Worm (Caenorhabditis elegans) whole organism, L1 larva: ENCODE results near the gene cyp-13B1.

Experiments
- C34B4.2 ChIP-seq: sonication (generic microtip); optimal IDR thresholded peaks from 2 replicates; lab custom pipeline; 2017; ENCODE audit warnings: mild to moderate bottlenecking, missing genetic modification characterization, missing compliant biosample characterization
- Y116A8C.19 ChIP-seq: sonication (generic microtip); optimal IDR thresholded peaks from 2 replicates; lab custom pipeline; 2016; ENCODE audit warnings: missing compliant biosample characterization, missing genetic modification characterization, borderline replicate concordance
- alr-1 ChIP-seq: fragments of 200-800 bp; sonication (Bioruptor generic); optimal IDR thresholded peaks from 2 replicates; lab custom pipeline; 2018; ENCODE audit warnings: borderline replicate concordance, mild to moderate bottlenecking, missing genetic modification characterization, missing compliant biosample characterization
- aly-2 ChIP-seq: fragments of 150-350 bp; optimal IDR thresholded peaks from 2 replicates; lab custom pipeline; 2014; ENCODE audit warnings: missing biosample characterization, missing genetic modification characterization
- ceh-63 ChIP-seq: fragments of 200-800 bp; sonication (Bioruptor generic); optimal IDR thresholded peaks from 2 replicates; lab custom pipeline; 2018; ENCODE audit warnings: mild to moderate bottlenecking, missing genetic modification characterization, missing compliant biosample characterization
- ceh-8 ChIP-seq: fragments of 200-800 bp; sonication (Bioruptor generic); optimal IDR thresholded peaks from 2 replicates; lab custom pipeline; 2018; ENCODE audit warnings: mild to moderate bottlenecking, missing genetic modification characterization, moderate library complexity, missing compliant biosample characterization
- ceh-82 ChIP-seq, 3 experiments: fragments of 150-350 bp in 1 of 3; sonication (generic microtip) in 2 of 3; optimal IDR thresholded peaks; 2 replicates each; lab custom pipeline; 2014 to 2017; ENCODE audit warnings: missing biosample characterization in 3 of 3, missing genetic modification characterization in 3 of 3
- ceh-90 ChIP-seq: sonication (generic microtip); optimal IDR thresholded peaks from 2 replicates; lab custom pipeline; 2016; ENCODE audit warnings: missing genetic modification characterization, missing compliant biosample characterization
- dpl-1 ChIP-seq, 3 experiments: fragments of 150-350 bp in 2 of 3; sonication (generic microtip) in 1 of 3; optimal IDR thresholded peaks; 2 replicates each; lab custom pipeline; 2014 to 2017; ENCODE audit warnings: missing biosample characterization in 3 of 3, missing genetic modification characterization in 3 of 3, missing genetic modification reagents in 3 of 3
- dsc-1 ChIP-seq: sonication (generic microtip); optimal IDR thresholded peaks from 2 replicates; lab custom pipeline; 2016; ENCODE audit warnings: mild to moderate bottlenecking, missing genetic modification characterization, missing compliant biosample characterization
- efl-3 ChIP-seq: fragments of 200-800 bp; sonication (Bioruptor generic); optimal IDR thresholded peaks from 2 replicates; lab custom pipeline; 2018; ENCODE audit warnings: mild to moderate bottlenecking, missing genetic modification characterization, missing compliant biosample characterization
- egl-13 ChIP-seq: sonication (generic microtip); optimal IDR thresholded peaks from 2 replicates; lab custom pipeline; 2016; ENCODE audit warnings: missing genotype, missing genetic modification reagents, missing genetic modification characterization, missing compliant biosample characterization
- egl-27 ChIP-seq, 2 experiments: fragments of 150-350 bp in 1 of 2; sonication (generic microtip); optimal IDR thresholded peaks; 3 replicates each; lab custom pipeline; 2017 to 2018; ENCODE audit warnings: missing biosample characterization in 2 of 2, missing genetic modification characterization in 2 of 2, missing genetic modification reagents in 2 of 2
- elt-2 ChIP-seq: sonication (generic microtip); optimal IDR thresholded peaks from 2 replicates; lab custom pipeline; 2016; ENCODE audit warnings: missing genetic modification characterization, mild to moderate bottlenecking, inconsistent platforms, missing compliant biosample characterization, missing genetic modification reagents
- ets-5 ChIP-seq: fragments of 200-800 bp; sonication (Bioruptor generic); IDR thresholded peaks from 2 replicates; pipeline ENCODE4 v1.3.6; 2022; ENCODE audit warnings: missing genetic modification characterization, missing compliant biosample characterization
- fkh-10 ChIP-seq: sonication (generic microtip); optimal IDR thresholded peaks from 2 replicates; lab custom pipeline; 2017; ENCODE audit warnings: missing biosample characterization, missing genetic modification reagents, missing genetic modification characterization
- hlh-4 ChIP-seq: sonication (generic microtip); optimal IDR thresholded peaks from 2 replicates; lab custom pipeline; 2016; ENCODE audit warnings: mild to moderate bottlenecking, missing genetic modification characterization, missing compliant biosample characterization
- hpl-2 ChIP-seq: fragments of 150-350 bp; optimal IDR thresholded peaks from 2 replicates; lab custom pipeline; 2014; ENCODE audit warnings: missing biosample characterization, missing genetic modification reagents, missing genetic modification characterization
- isw-1 ChIP-seq: fragments of 200-800 bp; sonication (Bioruptor generic); IDR thresholded peaks from 2 replicates; pipeline ENCODE4 v1.3.6; 2022; ENCODE audit warnings: missing genetic modification characterization, missing compliant biosample characterization
- jun-1 ChIP-seq: fragments of 150-350 bp; optimal IDR thresholded peaks from 2 replicates; lab custom pipeline; 2014; ENCODE audit warnings: missing biosample characterization, missing genetic modification reagents, missing genetic modification characterization
- lin-14 ChIP-seq: fragments of 200-800 bp; sonication (Bioruptor generic); optimal IDR thresholded peaks from 2 replicates; lab custom pipeline; 2018; ENCODE audit warnings: mild to moderate bottlenecking, missing genetic modification characterization, moderate library complexity, missing compliant biosample characterization
- lin-35 ChIP-seq, 2 experiments: fragments of 150-350 bp; optimal IDR thresholded peaks; 2 replicates each; lab custom pipeline; 2014; ENCODE audit warnings: missing biosample characterization in 2 of 2, missing genetic modification characterization in 2 of 2, missing genetic modification reagents in 2 of 2
- lsy-2 ChIP-seq, 2 experiments: fragments of 150-350 bp; optimal IDR thresholded peaks; 2 replicates each; lab custom pipeline; 2014; ENCODE audit warnings: missing biosample characterization in 2 of 2, missing genetic modification characterization in 2 of 2
- mef-2 ChIP-seq: fragments of 150-350 bp; optimal IDR thresholded peaks from 2 replicates; lab custom pipeline; 2014; ENCODE audit warnings: missing biosample characterization, missing genetic modification characterization
- mep-1 ChIP-seq: fragments of 150-350 bp; optimal IDR thresholded peaks from 2 replicates; lab custom pipeline; 2014; ENCODE audit warnings: missing biosample characterization, missing genetic modification characterization
- nhr-11 ChIP-seq: fragments of 150-350 bp; optimal IDR thresholded peaks from 2 replicates; lab custom pipeline; 2014; ENCODE audit warnings: missing biosample characterization, missing genetic modification characterization
- nhr-19 ChIP-seq: fragments of 200-800 bp; sonication (Bioruptor generic); conservative IDR thresholded peaks from 2 replicates; pipeline ENCODE4 v1.3.6; 2022; ENCODE audit warnings: missing genetic modification characterization, missing compliant biosample characterization
- nhr-20 ChIP-seq: sonication (generic microtip); optimal IDR thresholded peaks from 2 replicates; lab custom pipeline; 2016; ENCODE audit warnings: mild to moderate bottlenecking, missing genetic modification characterization, missing compliant biosample characterization
- nhr-28 ChIP-seq: fragments of 150-350 bp; optimal IDR thresholded peaks from 2 replicates; lab custom pipeline; 2014; ENCODE audit warnings: missing biosample characterization, missing genetic modification characterization
- nhr-47 ChIP-seq: sonication (generic microtip); optimal IDR thresholded peaks from 2 replicates; lab custom pipeline; 2016; ENCODE audit warnings: mild to moderate bottlenecking, missing genetic modification characterization, moderate library complexity, missing compliant biosample characterization
- nhr-71 ChIP-seq: sonication (generic microtip); optimal IDR thresholded peaks from 2 replicates; lab custom pipeline; 2016; ENCODE audit warnings: mild to moderate bottlenecking, missing genetic modification characterization, moderate library complexity, missing compliant biosample characterization
- nhr-84 ChIP-seq: sonication (generic microtip); optimal IDR thresholded peaks from 2 replicates; lab custom pipeline; 2017; ENCODE audit warnings: missing biosample characterization, missing genetic modification characterization
- nhr-85 ChIP-seq: sonication (generic microtip); peaks from one replicate; lab custom pipeline; 2016; ENCODE audit warnings: missing genetic modification characterization, inconsistent platforms, missing compliant biosample characterization
- nhr-90 ChIP-seq: sonication (generic microtip); optimal IDR thresholded peaks from 2 replicates; lab custom pipeline; 2016; ENCODE audit warnings: mild to moderate bottlenecking, missing genetic modification characterization, missing compliant biosample characterization; ENCODE audit not compliant: poor library complexity
- pag-3 ChIP-seq: sonication (generic microtip); optimal IDR thresholded peaks from 2 replicates; lab custom pipeline; 2017; ENCODE audit warnings: missing genetic modification characterization, mild to moderate bottlenecking, missing compliant biosample characterization, antibody characterized with exemption, borderline replicate concordance; ENCODE audit not compliant: insufficient read depth
- pax-3 ChIP-seq: fragments of 200-800 bp; sonication (Bioruptor generic); optimal IDR thresholded peaks from 2 replicates; lab custom pipeline; 2018; ENCODE audit warnings: mild to moderate bottlenecking, missing genetic modification characterization, moderate library complexity, missing compliant biosample characterization
- rnt-1 ChIP-seq: sonication (generic microtip); optimal IDR thresholded peaks from 2 replicates; lab custom pipeline; 2016; ENCODE audit warnings: mild to moderate bottlenecking, missing genetic modification characterization, moderate library complexity, missing compliant biosample characterization
- snpc-4 ChIP-seq: fragments of 150-350 bp; optimal IDR thresholded peaks from 2 replicates; lab custom pipeline; 2014; ENCODE audit warnings: missing biosample characterization, missing genetic modification characterization
- swsn-7 ChIP-seq: sonication (generic microtip); optimal IDR thresholded peaks from 2 replicates; lab custom pipeline; 2016; ENCODE audit warnings: missing genetic modification characterization, missing compliant biosample characterization
- tbx-2 ChIP-seq: sonication (generic microtip); optimal IDR thresholded peaks from 2 replicates; lab custom pipeline; 2016; ENCODE audit warnings: missing genetic modification characterization, missing compliant biosample characterization
- tlp-1 ChIP-seq: fragments of 150-350 bp; optimal IDR thresholded peaks from 2 replicates; lab custom pipeline; 2014; ENCODE audit warnings: missing biosample characterization, missing genetic modification characterization
- unc-30 ChIP-seq: sonication (generic microtip); optimal IDR thresholded peaks from 2 replicates; lab custom pipeline; 2017; ENCODE audit warnings: missing biosample characterization, missing genetic modification characterization
- unc-86 ChIP-seq: sonication (generic microtip); optimal IDR thresholded peaks from 2 replicates; lab custom pipeline; 2016; ENCODE audit warnings: missing genetic modification characterization, missing compliant biosample characterization
- unc-98 ChIP-seq: fragments of 200-800 bp; sonication (Bioruptor generic); IDR thresholded peaks from 2 replicates; pipeline ENCODE4 v1.3.6; 2022; ENCODE audit warnings: missing genetic modification characterization, missing compliant biosample characterization
- xbp-1 ChIP-seq: sonication (generic microtip); optimal IDR thresholded peaks from 2 replicates; lab custom pipeline; 2016; ENCODE audit warnings: missing genetic modification characterization, missing compliant biosample characterization
- ztf-11 ChIP-seq, 2 experiments: sonication (generic microtip); optimal IDR thresholded peaks; 2 replicates each; lab custom pipeline; 2016 to 2017; ENCODE audit warnings: missing genetic modification characterization in 2 of 2, missing biosample characterization in 1 of 2, missing compliant biosample characterization in 1 of 2
- ztf-4 ChIP-seq: fragments of 150-350 bp; optimal IDR thresholded peaks from 2 replicates; lab custom pipeline; 2014; ENCODE audit warnings: missing biosample characterization, missing genetic modification characterization

cyp-13B1 gene

ce11 chrX:13362486-13362885, 47.0 kb downstream of the cyp-13B1 start, which contains the start of gene C49F8.15:
C49F8.15 (minus strand) TSS chrX:13362586.
- TF ChIP-seq unc-86 (tag; lab: Kevin White, UChicago) (no peak), nhr-11 (no peak), dsc-1 (tag; lab: Kevin White, UChicago) (no peak), ztf-11 (tag; optimal IDR thresholded peaks at IDR 0.05; lab: Kevin White, UChicago) (no peak), ztf-4 (tag; lab: Kevin White, UChicago) (no peak), ceh-8 (no peak), hpl-2 (no peak), ceh-82 (tag; optimal IDR thresholded peaks at IDR 0.05; lab: Kevin White, UChicago) (no peak), isw-1 (GFP tag; lab: Robert Waterston, UW) (no peak), ceh-90 (tag; lab: Kevin White, UChicago) (no peak), nhr-71 (tag; lab: Kevin White, UChicago) (no peak)

DNA sequence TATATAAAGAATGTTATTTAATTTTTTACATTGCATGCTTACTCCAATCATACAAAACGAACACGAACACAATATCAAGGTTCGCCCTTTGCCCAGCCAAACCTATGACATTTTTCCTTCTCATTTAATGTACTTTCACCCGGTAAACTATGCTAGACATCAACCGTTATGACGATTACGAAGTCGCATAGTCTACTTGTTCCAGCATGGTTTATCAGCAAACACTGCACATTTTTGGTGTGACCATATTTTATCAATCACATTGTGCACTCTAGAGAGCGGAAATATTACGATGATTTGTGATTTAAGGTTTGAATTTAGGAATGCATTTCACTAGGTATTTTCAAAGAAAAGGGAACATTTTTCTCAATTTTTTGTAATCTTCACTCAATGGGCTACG, 48.8 kb downstream of the cyp-13B1 start:
- TF ChIP-seq fkh-10 (no peak), tlp-1 (tag; lab: Kevin White, UChicago) (no peak), rnt-1 (tag; lab: Kevin White, UChicago) (no peak), nhr-20 (tag; lab: Kevin White, UChicago) (peak; percentile 35), lin-35 (GFP tag; optimal IDR thresholded peaks at IDR 0.05; lab: Kevin White, UChicago) (peak in 1 of 2 experiments; percentile 50), ceh-82 (tag; optimal IDR thresholded peaks at IDR 0.05; lab: Kevin White, UChicago) (no peak), nhr-71 (tag; lab: Kevin White, UChicago) (peak; percentile 23), nhr-19 (GFP tag; lab: Robert Waterston, UW) (peak; percentile 14; the same call in 1 of the 2 replicates), tbx-2 (tag; lab: Kevin White, UChicago) (no peak), xbp-1 (tag; lab: Kevin White, UChicago) (no peak), ceh-8 (no peak), ceh-63 (GFP tag; lab: Kevin White, UChicago) (no peak), lin-14 (peak; percentile 6), alr-1 (tag; lab: Kevin White, UChicago) (no peak), pax-3 (no peak), elt-2 (peak; percentile 84), Y116A8C.19 (tag; lab: Kevin White, UChicago) (no peak), swsn-7 (tag; lab: Kevin White, UChicago) (no peak), dpl-1 (GFP tag; optimal IDR thresholded peaks at IDR 0.05; lab: Kevin White, UChicago) (no peak)

- TF ChIP-seq nhr-85 (tag; lab: Kevin White, UChicago) (peak; percentile 40), mep-1 (tag; lab: Kevin White, UChicago) (no peak), nhr-20 (tag; lab: Kevin White, UChicago) (peak; percentile 68), pag-3 (tag; lab: Kevin White, UChicago) (no peak), nhr-84 (tag; lab: Kevin White, UChicago) (no peak), unc-30 (tag; lab: Kevin White, UChicago) (no peak), unc-98 (GFP tag; lab: Robert Waterston, UW) (no peak), lin-35 (GFP tag; optimal IDR thresholded peaks at IDR 0.05; lab: Kevin White, UChicago) (peak in 1 of 2 experiments; percentile 8), jun-1 (tag; lab: Kevin White, UChicago) (no peak), hlh-4 (no peak), ztf-4 (tag; lab: Kevin White, UChicago) (no peak), Y116A8C.19 (tag; lab: Kevin White, UChicago) (no peak), C34B4.2 (tag; lab: Kevin White, UChicago) (no peak), alr-1 (tag; lab: Kevin White, UChicago) (no peak), nhr-71 (tag; lab: Kevin White, UChicago) (peak; percentile 21), ets-5 (no peak), lsy-2 (tag; optimal IDR thresholded peaks at IDR 0.05; lab: Kevin White, UChicago) (no peak), mef-2 (no peak), snpc-4 (tag; lab: Kevin White, UChicago) (no peak), aly-2 (no peak), unc-86 (tag; lab: Kevin White, UChicago) (no peak), efl-3 (GFP tag; lab: Kevin White, UChicago) (no peak), nhr-90 (tag; lab: Kevin White, UChicago) (peak; percentile 38), swsn-7 (tag; lab: Kevin White, UChicago) (no peak), egl-13 (tag; lab: Kevin White, UChicago) (no peak), isw-1 (GFP tag; lab: Robert Waterston, UW) (no peak), xbp-1 (tag; lab: Kevin White, UChicago) (no peak), egl-27 (tag; optimal IDR thresholded peaks at IDR 0.05; lab: Kevin White, UChicago) (no peak), lin-14 (peak; percentile 49), nhr-47 (no peak), nhr-28 (no peak)
These were observed 49.6 kb downstream of the cyp-13B1 start for ce11 chrX:13359800-13360199.
